Fruit fly (Drosophila melanogaster) whole organism, adult: Measurements from ENCODE around the gene CG4594.
A peak's percentile ranks its signal among the peaks of the same experiment; 100 is the strongest.

ENCODE experiments used
- CG11617 ChIP-seq: fragments of 200-800 bp; sonication (Bioruptor generic); optimal IDR thresholded peaks from 2 replicates; lab custom pipeline; 2017; ENCODE audit warnings: mild to moderate bottlenecking, missing biosample characterization, missing genetic modification reagents, missing genetic modification characterization
- CG12768 ChIP-seq: fragments of 200-800 bp; sonication (Bioruptor generic); optimal IDR thresholded peaks from 2 replicates; lab custom pipeline; 2017; ENCODE audit warnings: missing biosample characterization, missing genetic modification characterization, mild to moderate bottlenecking, moderate library complexity, missing genetic modification reagents
- CG14711 ChIP-seq: fragments of 200-800 bp; sonication (Bioruptor generic); optimal IDR thresholded peaks from 2 replicates; lab custom pipeline; 2018; ENCODE audit warnings: missing biosample characterization, mild to moderate bottlenecking, missing genetic modification characterization, moderate library complexity
- CG1620 ChIP-seq: fragments of 200-800 bp; sonication (Bioruptor generic); optimal IDR thresholded peaks from 2 replicates; lab custom pipeline; 2016; ENCODE audit warnings: missing biosample characterization, missing genetic modification characterization
- CG33017 ChIP-seq: fragments of 200-800 bp; sonication (Bioruptor generic); optimal IDR thresholded peaks from 2 replicates; lab custom pipeline; 2018; ENCODE audit warnings: missing biosample characterization, mild to moderate bottlenecking, missing genetic modification characterization, moderate library complexity
- CG5204 ChIP-seq: fragments of 200-800 bp; sonication (Bioruptor generic); optimal IDR thresholded peaks from 2 replicates; lab custom pipeline; 2016; ENCODE audit warnings: missing biosample characterization, missing genetic modification characterization
- CG7045 ChIP-seq: fragments of 200-800 bp; sonication (Bioruptor generic); optimal IDR thresholded peaks from 2 replicates; lab custom pipeline; 2017; ENCODE audit warnings: missing biosample characterization, mild to moderate bottlenecking, missing genetic modification characterization
- CG7101 ChIP-seq: fragments of 200-800 bp; sonication (Bioruptor generic); optimal IDR thresholded peaks from 2 replicates; lab custom pipeline; 2018; ENCODE audit warnings: missing biosample characterization, mild to moderate bottlenecking, missing genetic modification characterization, moderate library complexity
- Clk ChIP-seq: fragments of 200-800 bp; sonication (Bioruptor generic); optimal IDR thresholded peaks from 2 replicates; lab custom pipeline; 2017; ENCODE audit warnings: missing biosample characterization, missing genetic modification characterization
- Crg-1 ChIP-seq: fragments of 200-800 bp; sonication (Bioruptor generic); optimal IDR thresholded peaks from 2 replicates; lab custom pipeline; 2016; ENCODE audit warnings: missing biosample characterization, missing genetic modification characterization
- Hr96 ChIP-seq: fragments of 200-800 bp; sonication (Bioruptor generic); optimal IDR thresholded peaks from 2 replicates; lab custom pipeline; 2016; ENCODE audit warnings: missing biosample characterization, missing genetic modification characterization
- Mnt ChIP-seq: fragments of 200-800 bp; sonication (Bioruptor generic); optimal IDR thresholded peaks from 2 replicates; lab custom pipeline; 2016; ENCODE audit warnings: missing biosample characterization, mild to moderate bottlenecking, missing genetic modification characterization
- bab1 ChIP-seq: fragments of 200-800 bp; sonication (Bioruptor generic); optimal IDR thresholded peaks from 3 replicates; lab custom pipeline; 2019; ENCODE audit warnings: missing biosample characterization, mild to moderate bottlenecking, missing genetic modification characterization, moderate library complexity
- cic ChIP-seq: fragments of 200-800 bp; sonication (Bioruptor generic); optimal IDR thresholded peaks from 2 replicates; lab custom pipeline; 2017; ENCODE audit warnings: missing biosample characterization, mild to moderate bottlenecking, missing genetic modification characterization, moderate library complexity
- cnc ChIP-seq, 2 experiments: fragments of >200 bp; optimal IDR thresholded peaks; 2 replicates each; lab custom pipeline; 2017
- kay ChIP-seq: fragments of 200-800 bp; sonication (Bioruptor generic); peaks from one replicate; lab custom pipeline; 2016; ENCODE audit warnings: missing biosample characterization, missing genetic modification characterization, borderline replicate concordance
- ovo ChIP-seq: fragments of 200-800 bp; sonication (Bioruptor generic); optimal IDR thresholded peaks from 2 replicates; lab custom pipeline; 2016; ENCODE audit warnings: missing biosample characterization, missing genetic modification characterization
- pad ChIP-seq: fragments of 200-800 bp; sonication (Bioruptor generic); optimal IDR thresholded peaks from 3 replicates; lab custom pipeline; 2017; ENCODE audit warnings: missing biosample characterization, missing genetic modification characterization, mild to moderate bottlenecking, moderate library complexity, missing genetic modification reagents
- tj ChIP-seq: fragments of 200-800 bp; sonication (Bioruptor generic); optimal IDR thresholded peaks from 3 replicates; lab custom pipeline; 2017; ENCODE audit warnings: missing biosample characterization, mild to moderate bottlenecking, missing genetic modification characterization, moderate library complexity
- toe ChIP-seq: fragments of 200-800 bp; sonication (Bioruptor generic); optimal IDR thresholded peaks from 2 replicates; lab custom pipeline; 2016; ENCODE audit warnings: missing biosample characterization, missing genetic modification characterization

The CG4594 gene

DNA sequence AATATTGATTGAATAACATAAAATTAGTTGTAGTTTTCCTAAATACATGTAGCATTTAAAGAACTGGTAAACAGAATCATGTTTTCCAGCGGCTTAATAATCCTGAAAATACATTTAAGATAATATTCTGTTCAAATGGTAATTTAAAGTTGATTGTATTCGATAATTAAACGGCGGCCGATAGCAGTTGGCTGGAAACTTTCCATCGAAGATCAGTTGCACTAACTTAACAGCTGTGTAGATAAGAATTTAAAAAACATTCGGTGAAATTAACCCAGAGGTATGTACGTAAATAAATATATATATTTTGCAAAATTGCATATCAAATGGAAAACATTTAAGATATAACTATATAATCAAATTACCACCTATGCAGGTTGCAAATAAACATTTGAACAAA, at the start of gene CG4594:
Gene CG4594 (plus strand): TSS at position 212 of the 400 bp plus-strand sequence.
- TF ChIP-seq CG7101 (tag; lab: Kevin White, UChicago) (no peak), Mnt (GFP tag; lab: Kevin White, UChicago) (no peak), ovo (GFP tag; lab: Kevin White, UChicago) (no peak), CG1620 (no peak), CG5204 (no peak)

DNA sequence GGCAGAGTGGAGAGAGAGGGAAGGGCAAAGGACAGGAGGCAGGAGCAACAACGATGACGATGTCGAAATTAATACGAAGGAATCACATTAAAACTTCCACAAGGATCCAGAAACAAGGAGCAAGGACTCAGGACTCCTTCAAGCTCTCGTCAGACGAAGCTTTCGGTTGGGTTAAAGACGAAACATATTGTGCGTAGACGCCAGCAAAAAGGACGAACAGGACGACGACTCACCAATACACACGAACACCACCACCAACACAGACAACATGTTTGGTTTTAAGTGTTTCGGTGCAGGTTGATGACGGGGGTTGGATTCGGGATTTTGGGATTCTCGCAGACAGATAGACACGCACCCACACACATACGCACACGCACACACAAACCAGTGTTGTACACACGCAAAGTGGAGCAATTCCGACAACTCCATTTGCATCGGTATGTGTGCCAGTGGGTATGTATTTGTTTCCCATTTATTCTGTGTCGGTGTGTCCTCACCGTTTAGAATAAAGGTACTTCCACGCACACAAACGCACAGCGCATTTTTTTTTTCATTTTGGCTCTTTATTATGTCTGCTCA, 37.5 kb upstream of the CG4594 start:
- TF ChIP-seq CG1620, result no peak
- no peak for TF ChIP-seq CG5204
- TF ChIP-seq CG33017, result no peak
- no peak for TF ChIP-seq Mnt (GFP tag; lab: Kevin White, UChicago)
- no peak for TF ChIP-seq cic (GFP tag; lab: Kevin White, UChicago)
- no peak for TF ChIP-seq pad

DNA sequence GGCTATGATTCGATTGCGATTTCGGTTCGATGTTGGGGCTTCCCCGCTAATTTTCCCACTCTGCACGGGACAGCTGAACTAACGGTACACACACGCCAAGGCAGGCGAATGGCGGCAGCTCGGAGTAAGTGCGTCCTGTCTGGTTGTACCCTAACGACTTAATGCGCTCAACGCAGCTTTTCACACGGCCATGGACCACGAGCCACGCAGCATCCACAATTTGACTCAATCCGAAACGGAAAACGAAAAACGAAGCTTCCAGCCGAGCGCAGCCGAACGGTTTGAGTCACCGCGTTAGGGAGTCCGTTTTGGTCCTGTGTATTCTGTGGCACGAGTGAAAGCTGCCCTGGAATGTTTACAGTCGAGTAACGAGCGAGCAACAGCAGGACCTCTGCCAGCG, 33.9 kb upstream of the CG4594 start, which contains the start of gene nAChRalpha6:
Gene nAChRalpha6 (minus strand): TSS at position 165 of the 400 bp plus-strand sequence.
- TF ChIP-seq Mnt (GFP tag; lab: Kevin White, UChicago), result no peak
- no peak for TF ChIP-seq cnc (optimal IDR thresholded peaks at IDR 0.05; lab: Kevin White, UChicago)
- no peak for TF ChIP-seq CG5204
- no peak for TF ChIP-seq CG1620
- TF ChIP-seq toe, result no peak
- no peak for TF ChIP-seq CG33017
- no peak for TF ChIP-seq CG14711 (tag; lab: Kevin White, UChicago)
- no peak for TF ChIP-seq ovo (GFP tag; lab: Kevin White, UChicago)
- TF ChIP-seq tj, result no peak

DNA sequence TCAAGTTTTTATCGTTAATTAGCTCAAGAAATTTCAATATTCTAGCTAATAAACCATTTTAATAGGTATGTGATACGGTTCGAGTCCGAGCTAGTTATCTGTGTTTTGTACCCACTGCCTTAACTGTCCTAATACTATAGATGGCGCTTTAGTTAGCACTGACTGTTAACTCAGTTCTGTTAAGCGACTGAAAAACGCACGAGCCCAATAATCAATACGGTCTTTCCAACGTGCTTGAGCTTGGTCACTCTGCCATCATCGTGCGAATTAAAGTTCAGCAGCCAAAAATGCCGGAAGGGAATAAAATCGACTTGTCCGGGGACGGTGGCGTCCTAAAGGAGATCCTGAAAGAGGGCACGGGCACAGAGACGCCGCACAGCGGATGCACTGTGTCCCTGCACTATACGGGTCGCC, 32.1 kb upstream of the CG4594 start, which contains the start of gene Fkbp59:
Gene Fkbp59 (plus strand): TSS at position 150 of the 414 bp plus-strand sequence.
- TF ChIP-seq pad, result no peak
- TF ChIP-seq CG7101 (tag; lab: Kevin White, UChicago), result peak; percentile 10
- TF ChIP-seq ovo (GFP tag; lab: Kevin White, UChicago), result peak; percentile 5
- peak; percentile 80 for TF ChIP-seq Mnt (GFP tag; lab: Kevin White, UChicago)
- TF ChIP-seq CG14711 (tag; lab: Kevin White, UChicago), result no peak
- TF ChIP-seq kay (GFP tag; lab: Kevin White, UChicago), result no peak
- no peak for TF ChIP-seq CG12768
- no peak for TF ChIP-seq cnc (optimal IDR thresholded peaks at IDR 0.05; lab: Kevin White, UChicago)
- TF ChIP-seq CG1620, result peak; percentile 8
- no peak for TF ChIP-seq cic (GFP tag; lab: Kevin White, UChicago)
- peak; percentile 23 for TF ChIP-seq bab1 (GFP tag; lab: Kevin White, UChicago)
- no peak for TF ChIP-seq Clk (GFP tag; lab: Kevin White, UChicago)
- peak; percentile 25 for TF ChIP-seq CG33017

DNA sequence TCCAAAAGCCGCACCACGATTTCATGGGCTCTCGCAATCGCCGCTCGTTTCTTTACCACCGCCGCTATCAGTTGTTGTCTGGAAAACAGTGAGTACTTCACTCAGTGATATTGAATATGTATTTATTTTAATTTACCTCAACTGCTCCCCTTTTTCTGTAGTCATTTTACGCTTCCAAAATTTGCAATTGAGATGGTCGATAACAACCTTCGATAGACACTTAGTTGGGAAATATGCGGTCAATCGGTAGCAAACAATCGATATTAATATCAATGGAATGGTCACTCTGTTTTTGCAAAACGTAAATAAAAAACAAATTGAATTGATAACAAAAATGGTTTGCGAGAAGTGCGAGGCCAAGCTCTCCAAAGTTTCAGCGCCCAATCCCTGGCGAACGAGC, 29.4 kb upstream of the CG4594 start, which contains the start of the genes CG34183 and CG4537:
Gene CG34183 (minus strand): TSS at position 197 of the 400 bp plus-strand sequence.
Gene CG4537 (plus strand): TSS at position 310 of the 400 bp plus-strand sequence.
- TF ChIP-seq CG7045 (GFP tag; lab: Kevin White, UChicago) (no peak), toe (no peak), Crg-1 (no peak), ovo (GFP tag; lab: Kevin White, UChicago) (no peak), CG5204 (no peak), CG33017 (no peak), bab1 (GFP tag; lab: Kevin White, UChicago) (peak; percentile 35), CG1620 (peak; percentile 34), Mnt (GFP tag; lab: Kevin White, UChicago) (peak; percentile 49), tj (no peak), CG12768 (no peak), kay (GFP tag; lab: Kevin White, UChicago) (no peak), cnc (optimal IDR thresholded peaks at IDR 0.05; lab: Kevin White, UChicago) (no peak), CG7101 (tag; lab: Kevin White, UChicago) (peak; percentile 5), CG14711 (tag; lab: Kevin White, UChicago) (no peak), Clk (GFP tag; lab: Kevin White, UChicago) (no peak), cic (GFP tag; lab: Kevin White, UChicago) (no peak), CG11617 (GFP tag; lab: Kevin White, UChicago) (no peak), Hr96 (GFP tag; lab: Kevin White, UChicago) (no peak), pad (no peak)

DNA sequence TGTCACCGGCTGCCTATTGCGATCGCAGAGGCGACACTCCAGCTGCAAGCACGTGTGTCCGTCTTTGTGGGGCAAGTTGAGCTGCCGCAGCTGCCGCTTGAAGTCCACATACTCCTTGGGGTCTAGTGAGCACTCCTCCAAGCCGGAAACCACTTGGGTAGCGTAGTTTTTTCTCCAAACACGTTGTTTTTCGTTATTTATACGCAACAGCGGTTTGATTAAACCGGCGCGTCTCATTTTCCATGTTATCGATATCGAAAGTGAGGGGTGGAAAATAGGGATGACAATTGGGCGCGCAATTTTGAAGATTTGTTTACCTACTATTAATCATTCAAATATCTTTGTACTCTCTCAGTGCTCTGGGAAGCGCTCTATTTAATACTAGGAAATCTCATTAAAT, 26.8 kb upstream of the CG4594 start, which contains the start of gene mtDNA-helicase:
Gene mtDNA-helicase (minus strand): TSS at position 264 of the 400 bp plus-strand sequence.
- TF ChIP-seq bab1 (GFP tag; lab: Kevin White, UChicago) (peak; percentile 13), toe (no peak), CG11617 (GFP tag; lab: Kevin White, UChicago) (no peak), cic (GFP tag; lab: Kevin White, UChicago) (no peak), CG14711 (tag; lab: Kevin White, UChicago) (no peak), CG5204 (no peak), CG7101 (tag; lab: Kevin White, UChicago) (no peak), tj (no peak), Mnt (GFP tag; lab: Kevin White, UChicago) (peak; percentile 80), Crg-1 (peak; percentile 9)

DNA sequence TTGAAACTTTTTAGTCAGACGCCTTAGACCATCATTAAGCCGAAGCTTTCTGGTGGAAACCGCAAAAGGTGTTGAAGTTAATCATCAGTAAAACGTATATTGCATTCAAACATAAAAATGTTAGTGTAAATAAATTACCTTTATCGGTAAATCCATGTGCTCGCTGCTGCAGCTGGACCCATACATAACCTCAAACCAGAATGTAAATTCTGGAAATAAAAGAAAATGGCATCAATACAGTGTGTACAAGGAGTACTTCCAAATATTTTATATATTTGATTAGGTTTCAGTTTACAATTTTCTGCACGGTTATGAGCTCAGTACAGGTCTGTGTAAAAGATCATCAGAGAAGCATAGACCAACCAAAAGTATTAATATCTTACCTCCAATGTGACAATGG, 25.8 kb upstream of the CG4594 start:
- TF ChIP-seq Hr96 (GFP tag; lab: Kevin White, UChicago) (no peak), Clk (GFP tag; lab: Kevin White, UChicago) (no peak), kay (GFP tag; lab: Kevin White, UChicago) (no peak), bab1 (GFP tag; lab: Kevin White, UChicago) (no peak), CG5204 (no peak), Mnt (GFP tag; lab: Kevin White, UChicago) (no peak), CG1620 (no peak), toe (no peak), CG7101 (tag; lab: Kevin White, UChicago) (no peak), CG14711 (tag; lab: Kevin White, UChicago) (no peak), CG7045 (GFP tag; lab: Kevin White, UChicago) (no peak), ovo (GFP tag; lab: Kevin White, UChicago) (no peak), Crg-1 (no peak), cnc (optimal IDR thresholded peaks at IDR 0.05; lab: Kevin White, UChicago) (no peak), CG12768 (no peak), cic (GFP tag; lab: Kevin White, UChicago) (no peak), CG33017 (no peak), tj (no peak)
